Fruit fly (Drosophila melanogaster) whole organism, embryonic: Measurements from ENCODE around the gene CG44437.

Experiments used
- CG13287 ChIP-seq: fragments of 200-800 bp; sonication (Bioruptor generic); IDR thresholded peaks from 2 replicates; pipeline ENCODE4 v1.3.6; 2022; ENCODE audit warnings: missing biosample characterization, missing genetic modification characterization; ENCODE audit not compliant: partially characterized antibody
- CG5180 ChIP-seq: fragments of 200-800 bp; sonication (Bioruptor generic); optimal IDR thresholded peaks from 3 replicates; lab custom pipeline; 2017; ENCODE audit warnings: missing biosample characterization, missing genetic modification characterization, mild to moderate bottlenecking, moderate library complexity, missing genetic modification reagents
- fd96Cb ChIP-seq: fragments of 200-800 bp; sonication (Bioruptor generic); optimal IDR thresholded peaks from 2 replicates; lab custom pipeline; 2018; ENCODE audit warnings: missing biosample characterization, mild to moderate bottlenecking, missing genetic modification characterization, moderate library complexity
- gt ChIP-seq: fragments of 200-800 bp; sonication (Bioruptor generic); IDR thresholded peaks from 2 replicates; pipeline ENCODE4 v1.3.6; 2022; ENCODE audit warnings: missing biosample characterization, missing genetic modification characterization
- zen2 ChIP-seq: fragments of 200-800 bp; sonication (Bioruptor generic); IDR thresholded peaks from 3 replicates; pipeline ENCODE4 v1.3.6; 2022; ENCODE audit warnings: missing biosample characterization, missing genetic modification characterization; ENCODE audit not compliant: partially characterized antibody

- TF ChIP-seq fd96Cb (tag; lab: Kevin White, UChicago) (no peak), gt (GFP tag; lab: Robert Waterston, UW) (no peak), zen2 (GFP tag; lab: Robert Waterston, UW) (no peak), CG13287 (no peak), CG5180 (no peak)
Measured at dm6 chrX:13208554-13208953, 6.5 kb upstream of the CG44437 start.
